Worm (Caenorhabditis elegans): ENCODE results near the gene C25F9.15.

C25F9.15 gene

DNA sequence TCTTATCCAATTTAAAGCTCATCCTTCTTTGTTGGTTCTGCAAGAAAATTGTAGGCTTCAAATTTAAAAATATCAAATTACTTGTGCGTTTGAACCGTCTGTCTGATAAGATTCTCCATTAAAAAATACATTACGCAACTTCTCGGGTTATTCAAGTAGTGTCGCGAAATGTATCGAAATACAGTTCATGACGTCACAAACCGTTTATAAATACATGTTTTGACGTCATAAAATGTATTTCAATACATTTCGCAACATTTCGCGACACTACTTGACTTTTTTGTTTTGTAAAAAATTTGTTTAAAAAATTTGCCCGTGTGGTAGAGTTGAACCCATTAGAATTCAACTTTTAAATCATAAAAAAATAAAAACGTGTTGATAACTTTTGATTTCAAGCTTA lies 25.7 kb downstream of the C25F9.15 start:
- no peak for TF ChIP-seq ztf-23 (GFP tag; IDR thresholded peaks at IDR 0.05)
- TF ChIP-seq ztf-29 (GFP tag; IDR thresholded peaks at IDR 0.05) = no peak
- TF ChIP-seq klf-2 (GFP tag; conservative IDR thresholded peaks at IDR 0.05) = no peak
- no peak for TF ChIP-seq tab-1 (GFP tag; IDR thresholded peaks at IDR 0.05)
- no peak for TF ChIP-seq cog-1 (tag; optimal IDR thresholded peaks at IDR 0.05)
- TF ChIP-seq med-1 (GFP tag; optimal IDR thresholded peaks at IDR 0.05; ENCODE audit: insufficient read depth) = no peak
- TF ChIP-seq T22C8.4 (GFP tag; IDR thresholded peaks at IDR 0.05) = no peak
- no peak for TF ChIP-seq flt-1 (GFP tag; IDR thresholded peaks at IDR 0.05)
- TF ChIP-seq ref-1 (GFP tag; conservative IDR thresholded peaks at IDR 0.05) = no peak

DNA sequence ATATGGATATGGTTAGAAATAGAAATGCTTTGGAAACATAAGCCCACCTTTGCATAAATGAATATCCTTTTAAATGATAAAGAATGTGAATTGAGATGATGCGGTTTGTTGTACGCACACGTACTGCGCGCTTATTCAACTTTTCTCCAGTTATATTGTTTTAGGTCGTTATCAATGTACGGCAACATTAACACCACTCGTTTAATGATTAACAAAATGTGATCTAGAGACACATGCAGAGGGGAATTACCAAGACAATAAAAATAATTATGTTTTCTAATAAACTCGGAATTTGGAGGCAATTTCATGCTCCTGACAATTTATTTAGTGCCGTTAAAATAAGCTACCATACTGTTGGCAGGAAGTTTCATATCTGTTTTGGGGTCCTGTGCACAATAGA lies 27.5 kb downstream of the C25F9.15 start, which contains the start of gene M04C3.1:
M04C3.1 (minus strand) TSS at position 164 of the 400 bp plus-strand sequence.
- TF ChIP-seq ref-1 (GFP tag; conservative IDR thresholded peaks at IDR 0.05) (no peak), T22C8.4 (GFP tag; IDR thresholded peaks at IDR 0.05) (no peak), flt-1 (GFP tag; IDR thresholded peaks at IDR 0.05) (no peak), med-1 (GFP tag; optimal IDR thresholded peaks at IDR 0.05; ENCODE audit: insufficient read depth) (no peak), ztf-29 (GFP tag; IDR thresholded peaks at IDR 0.05) (no peak), klf-2 (GFP tag; conservative IDR thresholded peaks at IDR 0.05) (no peak), cog-1 (tag; optimal IDR thresholded peaks at IDR 0.05) (no peak), tab-1 (GFP tag; IDR thresholded peaks at IDR 0.05) (no peak), ztf-23 (GFP tag; IDR thresholded peaks at IDR 0.05) (no peak)

DNA sequence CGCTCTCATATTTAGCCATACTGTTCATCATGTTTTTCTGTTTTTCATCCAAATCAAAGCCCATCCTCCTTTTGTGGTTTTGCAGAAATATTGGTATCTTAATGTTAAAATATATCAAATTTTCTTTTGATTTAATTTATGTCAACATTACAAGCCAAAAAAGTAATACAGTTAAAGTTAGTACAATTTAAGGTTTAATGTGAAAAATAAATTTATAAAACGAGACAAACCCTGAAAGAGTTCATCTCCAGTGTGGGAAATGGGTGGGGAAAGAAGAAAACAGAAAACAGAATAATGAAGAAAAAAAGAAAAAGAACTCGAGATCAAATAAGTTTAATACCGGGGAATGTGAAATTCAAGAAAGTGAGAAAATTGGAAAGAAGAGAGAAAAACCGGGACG lies 30.9 kb downstream of the C25F9.15 start, which contains the start of gene M04C3.2:
M04C3.2 (minus strand) TSS at position 101 of the 400 bp plus-strand sequence.
- no peak for TF ChIP-seq cog-1 (tag; optimal IDR thresholded peaks at IDR 0.05)
- no peak for TF ChIP-seq ref-1 (GFP tag; conservative IDR thresholded peaks at IDR 0.05)
- TF ChIP-seq ztf-29 (GFP tag; IDR thresholded peaks at IDR 0.05) = no peak
- no peak for TF ChIP-seq ztf-23 (GFP tag; IDR thresholded peaks at IDR 0.05)
- TF ChIP-seq flt-1 (GFP tag; IDR thresholded peaks at IDR 0.05) = no peak
- no peak for TF ChIP-seq med-1 (GFP tag; optimal IDR thresholded peaks at IDR 0.05; ENCODE audit: insufficient read depth)
- no peak for TF ChIP-seq T22C8.4 (GFP tag; IDR thresholded peaks at IDR 0.05)
- no peak for TF ChIP-seq tab-1 (GFP tag; IDR thresholded peaks at IDR 0.05)
- no peak for TF ChIP-seq klf-2 (GFP tag; conservative IDR thresholded peaks at IDR 0.05)

DNA sequence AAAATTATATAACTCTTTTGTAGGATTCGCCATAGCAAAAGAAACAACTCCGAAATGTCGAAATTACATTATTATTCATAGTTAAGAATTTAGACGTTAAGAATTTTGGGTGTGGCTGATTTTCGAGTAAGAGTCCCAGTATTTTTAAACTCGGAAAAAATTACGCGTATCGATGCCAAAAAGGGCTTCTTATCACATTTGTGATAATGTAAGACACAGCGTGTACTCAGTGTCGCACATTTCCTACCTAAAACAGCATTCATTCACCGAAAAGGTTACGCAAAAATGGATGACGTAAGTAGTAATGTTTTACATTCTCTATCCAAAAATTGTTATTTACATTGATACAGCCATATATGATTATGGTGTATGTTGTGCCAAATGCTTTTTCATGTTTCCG lies 31.6 kb downstream of the C25F9.15 start, which contains the start of gene M04C3.5:
M04C3.5 (plus strand) TSS at position 190 of the 400 bp plus-strand sequence.
- TF ChIP-seq med-1 (GFP tag; optimal IDR thresholded peaks at IDR 0.05; ENCODE audit: insufficient read depth) (no peak), flt-1 (GFP tag; IDR thresholded peaks at IDR 0.05) (no peak)

DNA sequence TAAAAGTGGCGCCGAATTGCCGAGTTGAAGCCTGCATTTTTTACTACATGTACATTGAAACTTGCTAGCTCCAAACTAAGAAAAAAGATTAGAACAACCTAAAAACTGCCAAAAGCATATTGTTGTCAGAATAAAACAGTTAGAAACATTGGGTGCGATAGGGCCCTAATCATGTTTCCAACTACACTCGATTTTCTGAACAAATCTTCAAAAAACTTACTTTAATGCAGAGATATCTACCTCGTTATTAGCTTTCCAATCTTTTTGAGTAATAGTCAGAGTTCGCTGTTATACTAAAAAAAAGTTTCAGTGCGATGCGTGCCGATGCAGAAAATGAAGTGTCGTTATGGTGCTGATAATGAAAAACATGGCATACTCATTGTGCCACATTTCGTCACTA lies 37.7 kb downstream of the C25F9.15 start, which contains the start of the genes Y43F8B.13 and Y43F8B.14:
Y43F8B.13 (plus strand) TSS at position 301 of the 400 bp plus-strand sequence.
Y43F8B.14 (minus strand) TSS at position 322 of the 400 bp plus-strand sequence.
- no peak for TF ChIP-seq klf-2 (GFP tag; conservative IDR thresholded peaks at IDR 0.05)
- no peak for TF ChIP-seq ztf-29 (GFP tag; IDR thresholded peaks at IDR 0.05)

DNA sequence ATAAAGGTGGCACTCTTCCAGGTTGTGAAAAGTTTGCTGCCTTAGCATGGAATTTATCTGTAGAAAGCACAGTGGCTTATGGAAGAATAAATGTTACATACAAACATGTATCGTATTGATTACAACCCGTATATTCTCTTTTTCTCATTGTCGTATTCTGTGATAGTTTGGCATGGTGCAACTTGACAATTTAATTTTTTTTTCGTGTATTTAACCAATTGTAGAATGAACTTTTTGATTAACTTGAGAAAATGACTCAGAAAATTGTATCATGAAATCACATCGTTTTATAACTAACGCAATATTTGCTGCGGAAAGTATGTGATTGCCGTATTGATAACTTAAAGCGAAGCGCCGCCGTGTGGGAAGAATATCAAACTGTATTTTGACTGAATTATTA lies 39.2 kb downstream of the C25F9.15 start, which contains the start of gene Y43F8B.24:
Y43F8B.24 (plus strand) TSS at position 301 of the 400 bp plus-strand sequence.
- TF ChIP-seq ref-1 (GFP tag; conservative IDR thresholded peaks at IDR 0.05) (no peak), klf-2 (GFP tag; conservative IDR thresholded peaks at IDR 0.05) (no peak), tab-1 (GFP tag; IDR thresholded peaks at IDR 0.05) (no peak), ztf-23 (GFP tag; IDR thresholded peaks at IDR 0.05) (no peak), T22C8.4 (GFP tag; IDR thresholded peaks at IDR 0.05) (no peak)

DNA sequence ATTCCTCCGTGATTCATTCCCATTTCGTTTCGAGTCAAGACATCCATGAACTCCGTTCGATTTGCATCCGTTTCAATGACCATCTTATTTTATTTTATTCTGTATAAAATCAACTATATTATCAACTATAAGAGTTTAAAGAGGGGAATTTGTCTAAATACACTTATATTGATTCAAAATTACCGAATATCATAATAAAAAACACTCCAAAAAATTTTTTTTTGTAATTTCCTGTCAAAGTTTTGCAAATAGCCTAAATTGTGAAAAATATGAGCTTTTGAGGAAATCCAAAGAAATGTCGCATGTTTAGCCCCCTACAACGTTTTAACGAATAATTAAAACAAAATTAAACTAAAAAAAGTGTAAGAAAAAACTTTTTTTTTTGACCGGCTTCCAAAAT lies 44.1 kb downstream of the C25F9.15 start, which contains the start of gene Y43F8B.15:
Y43F8B.15 (minus strand) TSS at position 101 of the 400 bp plus-strand sequence.
- TF ChIP-seq klf-2 (GFP tag; conservative IDR thresholded peaks at IDR 0.05) (no peak), med-1 (GFP tag; optimal IDR thresholded peaks at IDR 0.05; ENCODE audit: insufficient read depth) (no peak), flt-1 (GFP tag; IDR thresholded peaks at IDR 0.05) (no peak), ztf-29 (GFP tag; IDR thresholded peaks at IDR 0.05) (no peak), ref-1 (GFP tag; conservative IDR thresholded peaks at IDR 0.05) (no peak), ztf-23 (GFP tag; IDR thresholded peaks at IDR 0.05) (no peak), cog-1 (tag; optimal IDR thresholded peaks at IDR 0.05) (no peak), tab-1 (GFP tag; IDR thresholded peaks at IDR 0.05) (no peak), T22C8.4 (GFP tag; IDR thresholded peaks at IDR 0.05) (no peak)

DNA sequence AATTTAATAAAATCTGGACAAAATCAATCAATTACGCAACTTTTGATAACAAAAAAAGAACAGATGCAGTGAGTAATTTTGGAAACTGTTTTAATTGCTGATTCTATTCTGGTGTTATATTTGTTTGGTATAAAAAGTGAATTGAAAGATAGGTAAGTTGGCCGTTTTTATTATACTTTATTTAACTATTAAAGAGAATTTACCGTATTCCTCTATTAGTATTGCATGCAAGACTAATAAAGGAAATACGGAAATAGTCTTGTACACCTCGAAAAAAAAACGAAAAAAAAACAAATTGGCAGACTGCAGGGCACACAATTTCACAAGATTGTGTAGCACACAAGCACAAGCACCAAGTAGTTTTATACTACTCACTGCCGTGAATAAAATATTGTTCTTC lies 44.7 kb downstream of the C25F9.15 start, which contains the start of gene Y43F8B.25:
Y43F8B.25 (plus strand) TSS at position 301 of the 400 bp plus-strand sequence.
- TF ChIP-seq ref-1 (GFP tag; conservative IDR thresholded peaks at IDR 0.05) (no peak), med-1 (GFP tag; optimal IDR thresholded peaks at IDR 0.05; ENCODE audit: insufficient read depth) (no peak), cog-1 (tag; optimal IDR thresholded peaks at IDR 0.05) (no peak), ztf-23 (GFP tag; IDR thresholded peaks at IDR 0.05) (no peak), ztf-29 (GFP tag; IDR thresholded peaks at IDR 0.05) (no peak), T22C8.4 (GFP tag; IDR thresholded peaks at IDR 0.05) (no peak), tab-1 (GFP tag; IDR thresholded peaks at IDR 0.05) (no peak), klf-2 (GFP tag; conservative IDR thresholded peaks at IDR 0.05) (no peak), flt-1 (GFP tag; IDR thresholded peaks at IDR 0.05) (no peak)

DNA sequence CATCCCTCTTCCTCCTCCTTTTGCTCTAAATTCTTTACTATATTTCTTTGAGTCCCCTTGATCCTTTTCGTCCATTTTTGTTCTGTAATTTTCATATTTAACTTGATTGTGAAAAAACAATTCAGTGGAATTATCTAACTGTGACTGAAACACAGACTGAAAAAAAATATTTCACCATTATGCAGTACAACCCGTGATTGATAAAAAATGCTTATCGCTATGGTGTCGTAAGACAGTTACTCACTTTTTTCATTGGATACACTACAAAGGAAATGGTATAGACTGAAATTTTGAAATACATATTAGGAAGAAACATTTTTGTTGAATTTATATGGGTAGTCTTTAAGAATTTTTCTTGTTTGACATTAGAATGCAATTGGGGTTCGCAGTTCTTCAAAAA lies 49.6 kb downstream of the C25F9.15 start, which contains the start of gene Y43F8B.23:
Y43F8B.23 (minus strand) TSS at position 75 of the 400 bp plus-strand sequence.
- no peak for TF ChIP-seq med-1 (GFP tag; optimal IDR thresholded peaks at IDR 0.05; ENCODE audit: insufficient read depth)
- TF ChIP-seq ref-1 (GFP tag; conservative IDR thresholded peaks at IDR 0.05) = no peak
- no peak for TF ChIP-seq tab-1 (GFP tag; IDR thresholded peaks at IDR 0.05)
- TF ChIP-seq cog-1 (tag; optimal IDR thresholded peaks at IDR 0.05) = no peak
- TF ChIP-seq flt-1 (GFP tag; IDR thresholded peaks at IDR 0.05) = no peak
- no peak for TF ChIP-seq ztf-23 (GFP tag; IDR thresholded peaks at IDR 0.05)
- no peak for TF ChIP-seq klf-2 (GFP tag; conservative IDR thresholded peaks at IDR 0.05)
- no peak for TF ChIP-seq T22C8.4 (GFP tag; IDR thresholded peaks at IDR 0.05)
- TF ChIP-seq ztf-29 (GFP tag; IDR thresholded peaks at IDR 0.05) = no peak

DNA sequence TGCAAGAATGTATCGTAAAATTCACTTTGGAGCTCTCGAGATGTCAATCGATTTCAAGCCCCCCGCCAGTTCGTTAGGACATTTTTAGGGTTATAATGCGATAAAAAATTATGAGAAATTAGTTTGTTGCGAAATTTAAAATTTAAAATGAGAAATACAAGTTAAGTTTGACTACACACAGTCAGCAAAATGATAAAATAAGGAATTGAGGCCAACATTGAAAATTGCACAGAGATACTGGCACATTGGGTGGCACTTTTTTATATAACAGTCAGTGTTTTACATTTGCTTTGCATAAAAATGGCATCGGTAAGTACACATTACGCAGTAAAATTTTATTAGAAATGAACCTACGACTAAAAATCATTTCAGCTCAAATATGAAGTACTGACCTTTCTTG lies 50.1 kb downstream of the C25F9.15 start, which contains the start of gene Y43F8B.12:
Y43F8B.12 (plus strand) TSS at position 301 of the 400 bp plus-strand sequence.
- TF ChIP-seq flt-1 (GFP tag; IDR thresholded peaks at IDR 0.05) (no peak), cog-1 (tag; optimal IDR thresholded peaks at IDR 0.05) (no peak), ztf-23 (GFP tag; IDR thresholded peaks at IDR 0.05) (no peak), tab-1 (GFP tag; IDR thresholded peaks at IDR 0.05) (no peak), med-1 (GFP tag; optimal IDR thresholded peaks at IDR 0.05; ENCODE audit: insufficient read depth) (no peak), T22C8.4 (GFP tag; IDR thresholded peaks at IDR 0.05) (no peak), klf-2 (GFP tag; conservative IDR thresholded peaks at IDR 0.05) (no peak), ztf-29 (GFP tag; IDR thresholded peaks at IDR 0.05) (no peak), ref-1 (GFP tag; conservative IDR thresholded peaks at IDR 0.05) (no peak)

Data from whole organism, midembryonic.